Worm (Caenorhabditis elegans): Measurements from ENCODE around the gene ZC84.7.

- TF ChIP-seq flt-1 (GFP tag; IDR thresholded peaks at IDR 0.05) (no peak), ztf-29 (GFP tag; IDR thresholded peaks at IDR 0.05) (no peak), ref-1 (GFP tag; conservative IDR thresholded peaks at IDR 0.05) (no peak)
These were observed 4.6 kb upstream of the ZC84.7 start, which contains the start of gene tax-4 for ce11 chrIII:9181246-9181645.
